Worm (Caenorhabditis elegans): Measurements from ENCODE around the gene M01A8.1.

The M01A8.1 gene

DNA sequence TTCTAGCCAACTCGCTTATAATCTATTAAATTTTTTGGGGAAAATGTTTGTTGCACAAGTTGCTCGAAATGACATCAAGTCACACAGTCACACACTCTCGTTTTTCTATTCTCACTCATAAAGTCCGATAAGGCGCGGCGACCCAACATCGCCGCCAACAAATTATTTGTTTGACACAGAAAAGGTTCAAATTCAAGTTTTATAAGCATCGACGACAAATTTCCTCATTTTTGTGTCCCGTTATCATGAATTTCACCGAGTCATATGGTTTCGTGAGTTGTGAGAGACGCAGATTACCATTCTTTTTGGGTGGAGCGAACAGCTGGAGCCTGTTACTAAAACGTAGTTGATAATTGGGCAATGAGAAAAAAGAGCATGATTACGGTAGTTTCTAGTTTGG, 32.8 kb downstream of the M01A8.1 start:
- TF ChIP-seq sem-2 (GFP tag; optimal IDR thresholded peaks at IDR 0.05), result no peak
- TF ChIP-seq mab-5 (tag; optimal IDR thresholded peaks at IDR 0.05), result no peak
- TF ChIP-seq ces-1 (GFP tag; optimal IDR thresholded peaks at IDR 0.05), result no peak
- TF ChIP-seq ceh-83 (GFP tag; optimal IDR thresholded peaks at IDR 0.05), result no peak
- no peak for TF ChIP-seq ceh-39 (tag; optimal IDR thresholded peaks at IDR 0.05)
- TF ChIP-seq lsy-2 (tag; optimal IDR thresholded peaks at IDR 0.05), result no peak
- no peak for TF ChIP-seq nhr-2 (tag; optimal IDR thresholded peaks at IDR 0.05)
- no peak for TF ChIP-seq unc-62 (GFP tag; optimal IDR thresholded peaks at IDR 0.05)

ce11 chrIII:9297345-9297744, 40.3 kb downstream of the M01A8.1 start, which contains the start of gene K01B6.4:
TSS of gene K01B6.4 (minus strand) at chrIII:9297445.
- TF ChIP-seq bed-3 (GFP tag; optimal IDR thresholded peaks at IDR 0.05), result no peak
- TF ChIP-seq sptf-1 (tag; optimal IDR thresholded peaks at IDR 0.05), result no peak
- no peak for TF ChIP-seq lin-13 (tag; optimal IDR thresholded peaks at IDR 0.05)
- no peak for TF ChIP-seq unc-120 (tag; optimal IDR thresholded peaks at IDR 0.05; ENCODE audit: poor library complexity, severe bottlenecking)
- TF ChIP-seq elt-3 (tag; optimal IDR thresholded peaks at IDR 0.05), result no peak
- no peak for TF ChIP-seq snpc-4 (tag; optimal IDR thresholded peaks at IDR 0.05)

- TF ChIP-seq nhr-237 (tag; optimal IDR thresholded peaks at IDR 0.05) (no peak), ham-2 (GFP tag; optimal IDR thresholded peaks at IDR 0.05) (no peak), nhr-76 (tag; optimal IDR thresholded peaks at IDR 0.05) (no peak), M03D4.4 (tag; optimal IDR thresholded peaks at IDR 0.05) (no peak), nhr-12 (tag; optimal IDR thresholded peaks at IDR 0.05) (no peak), snpc-4 (tag; optimal IDR thresholded peaks at IDR 0.05) (no peak), ceh-43 (GFP tag; optimal IDR thresholded peaks at IDR 0.05) (no peak), cnd-1 (tag; optimal IDR thresholded peaks at IDR 0.05) (no peak), nhr-28 (tag; optimal IDR thresholded peaks at IDR 0.05) (no peak), unc-120 (tag; optimal IDR thresholded peaks at IDR 0.05; ENCODE audit: poor library complexity, severe bottlenecking) (no peak), bed-3 (GFP tag; optimal IDR thresholded peaks at IDR 0.05) (no peak), lin-13 (tag; optimal IDR thresholded peaks at IDR 0.05) (no peak), elt-3 (tag; optimal IDR thresholded peaks at IDR 0.05) (no peak)
Measured at ce11 chrIII:9299116-9299515, 42.1 kb downstream of the M01A8.1 start.

ce11 chrIII:9299919-9300318, 42.9 kb downstream of the M01A8.1 start, which contains the start of gene K01B6.3:
TSS of gene K01B6.3 (plus strand) at chrIII:9300219.
- TF ChIP-seq nhr-28 (tag; optimal IDR thresholded peaks at IDR 0.05) (no peak), mab-5 (tag; optimal IDR thresholded peaks at IDR 0.05) (no peak), tbx-8 (GFP tag; optimal IDR thresholded peaks at IDR 0.05) (no peak), lin-32 (GFP tag; optimal IDR thresholded peaks at IDR 0.05) (no peak), M03D4.4 (tag; optimal IDR thresholded peaks at IDR 0.05) (no peak), nhr-2 (tag; optimal IDR thresholded peaks at IDR 0.05) (no peak), elt-1 (tag; optimal IDR thresholded peaks at IDR 0.05; ENCODE audit: borderline replicate concordance, insufficient read depth) (no peak), hlh-1 (tag; optimal IDR thresholded peaks at IDR 0.05) (no peak), unc-120 (tag; optimal IDR thresholded peaks at IDR 0.05; ENCODE audit: poor library complexity, severe bottlenecking) (no peak), lsy-2 (tag; optimal IDR thresholded peaks at IDR 0.05) (no peak), ztf-11 (tag; optimal IDR thresholded peaks at IDR 0.05) (no peak), unc-62 (GFP tag; optimal IDR thresholded peaks at IDR 0.05) (no peak), ceh-83 (GFP tag; optimal IDR thresholded peaks at IDR 0.05) (no peak), mls-2 (tag; optimal IDR thresholded peaks at IDR 0.05) (no peak), bed-3 (GFP tag; optimal IDR thresholded peaks at IDR 0.05) (no peak)

DNA sequence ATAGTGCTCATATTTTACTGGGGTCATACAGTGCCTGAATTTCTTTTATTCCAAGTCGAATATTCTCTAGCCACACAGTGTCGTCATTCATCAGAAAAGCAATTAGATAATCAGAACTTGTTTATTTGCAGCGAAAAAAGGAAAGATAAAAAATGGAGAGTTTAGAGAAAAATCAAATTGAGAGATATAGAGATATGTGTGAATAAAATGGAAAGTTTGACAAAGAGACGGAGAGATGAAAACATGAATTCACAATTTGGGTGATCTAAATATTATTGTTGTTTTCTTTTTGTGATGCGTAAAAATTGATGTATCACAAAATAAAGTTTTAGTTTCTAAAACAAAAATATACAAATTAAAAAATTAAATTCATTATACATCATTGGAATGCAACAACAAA, 43.6 kb downstream of the M01A8.1 start:
- no peak for TF ChIP-seq elt-1 (tag; optimal IDR thresholded peaks at IDR 0.05; ENCODE audit: borderline replicate concordance, insufficient read depth)
- TF ChIP-seq drap-1 (GFP tag; optimal IDR thresholded peaks at IDR 0.05), result no peak
- TF ChIP-seq blmp-1 (tag; optimal IDR thresholded peaks at IDR 0.05), result peak; percentile 69
- TF ChIP-seq M03D4.4 (tag; optimal IDR thresholded peaks at IDR 0.05), result no peak
- TF ChIP-seq ceh-43 (GFP tag; optimal IDR thresholded peaks at IDR 0.05), result no peak
- TF ChIP-seq mep-1 (tag; optimal IDR thresholded peaks at IDR 0.05), result no peak
- no peak for TF ChIP-seq zip-8 (tag; optimal IDR thresholded peaks at IDR 0.05)

All from whole organism, mixed stage, embryonic.